Worm (Caenorhabditis elegans) whole organism, L3 larva: ENCODE measurements around the gene F08F8.9.

Experiments
- R02D3.7 ChIP-seq: fragments of 150-350 bp; optimal IDR thresholded peaks from 2 replicates; lab custom pipeline; 2014; ENCODE audit warnings: missing biosample characterization, missing genetic modification characterization
- aly-2 ChIP-seq: fragments of 150-350 bp; optimal IDR thresholded peaks from 2 replicates; lab custom pipeline; 2014; ENCODE audit warnings: missing biosample characterization, missing genetic modification characterization
- ama-1 ChIP-seq: fragments of 150-350 bp; optimal IDR thresholded peaks from 2 replicates; lab custom pipeline; 2018
- ceh-16 ChIP-seq: sonication (generic microtip); optimal IDR thresholded peaks from 2 replicates; lab custom pipeline; 2017; ENCODE audit warnings: missing biosample characterization, missing genetic modification characterization
- ceh-82 ChIP-seq: fragments of 150-350 bp; optimal IDR thresholded peaks from 2 replicates; lab custom pipeline; 2014; ENCODE audit warnings: missing biosample characterization, missing genetic modification characterization
- egl-27 ChIP-seq: sonication (generic microtip); optimal IDR thresholded peaks from 4 replicates; lab custom pipeline; 2017; ENCODE audit warnings: missing biosample characterization, missing genetic modification reagents, missing genetic modification characterization
- egl-5 ChIP-seq: fragments of 150-350 bp; optimal IDR thresholded peaks from 2 replicates; lab custom pipeline; 2017; ENCODE audit warnings: missing biosample characterization, missing genetic modification reagents, missing genetic modification characterization, inconsistent platforms
- elt-2 ChIP-seq: sonication (generic microtip); optimal IDR thresholded peaks from 2 replicates; lab custom pipeline; 2016; ENCODE audit warnings: missing genetic modification reagents, mild to moderate bottlenecking, missing genetic modification characterization, missing compliant biosample characterization
- elt-3 ChIP-seq, 3 experiments: fragments of 150-350 bp in 1 of 3; sonication (generic microtip) in 2 of 3; optimal IDR thresholded peaks; 2 replicates in 2 of 3; 4 replicates in 1 of 3; lab custom pipeline; 2014 to 2017; ENCODE audit warnings: missing biosample characterization in 3 of 3, missing genetic modification characterization in 3 of 3
- fkh-2 ChIP-seq: fragments of 150-350 bp; optimal IDR thresholded peaks from 2 replicates; lab custom pipeline; 2014; ENCODE audit warnings: missing biosample characterization, missing genetic modification reagents, missing genetic modification characterization
- fos-1 ChIP-seq: fragments of 150-350 bp; optimal IDR thresholded peaks from 2 replicates; lab custom pipeline; 2014; ENCODE audit warnings: missing biosample characterization, missing genetic modification characterization
- hmg-11 ChIP-seq: sonication (generic microtip); optimal IDR thresholded peaks from 2 replicates; lab custom pipeline; 2016; ENCODE audit warnings: missing genetic modification characterization, missing compliant biosample characterization
- lin-39 ChIP-seq: fragments of 150-350 bp; optimal IDR thresholded peaks from 2 replicates; lab custom pipeline; 2018; ENCODE audit warnings: missing biosample characterization, missing genetic modification reagents, missing genetic modification characterization
- lsy-12 ChIP-seq: sonication (generic microtip); optimal IDR thresholded peaks from 2 replicates; lab custom pipeline; 2016; ENCODE audit warnings: mild to moderate bottlenecking, missing genetic modification characterization, missing compliant biosample characterization
- mdl-1 ChIP-seq: fragments of 150-350 bp; optimal IDR thresholded peaks from 2 replicates; lab custom pipeline; 2014; ENCODE audit warnings: missing biosample characterization, missing genetic modification characterization
- nfya-1 ChIP-seq: sonication (generic microtip); optimal IDR thresholded peaks from 2 replicates; lab custom pipeline; 2017; ENCODE audit warnings: missing genetic modification characterization, mild to moderate bottlenecking, missing compliant biosample characterization, antibody characterized with exemption, moderate library complexity; ENCODE audit not compliant: insufficient read depth
- nhr-12 ChIP-seq: fragments of 150-350 bp; optimal IDR thresholded peaks from 2 replicates; lab custom pipeline; 2014; ENCODE audit warnings: missing biosample characterization, missing genetic modification characterization
- nhr-23 ChIP-seq: fragments of 150-350 bp; optimal IDR thresholded peaks from 2 replicates; lab custom pipeline; 2014; ENCODE audit warnings: missing biosample characterization, missing genetic modification reagents, missing genetic modification characterization
- nhr-237 ChIP-seq: fragments of 150-350 bp; optimal IDR thresholded peaks from 2 replicates; lab custom pipeline; 2014; ENCODE audit warnings: missing biosample characterization, missing genetic modification characterization
- nhr-25 ChIP-seq: sonication (generic microtip); optimal IDR thresholded peaks from 2 replicates; lab custom pipeline; 2017; ENCODE audit warnings: missing biosample characterization, missing genetic modification characterization
- nhr-28 ChIP-seq: fragments of 150-350 bp; optimal IDR thresholded peaks from 2 replicates; lab custom pipeline; 2014; ENCODE audit warnings: missing biosample characterization, missing genetic modification characterization
- nhr-43 ChIP-seq: sonication (generic microtip); optimal IDR thresholded peaks from 2 replicates; lab custom pipeline; 2016; ENCODE audit warnings: mild to moderate bottlenecking, missing genetic modification characterization, missing compliant biosample characterization; ENCODE audit not compliant: poor library complexity, severe bottlenecking
- nhr-76 ChIP-seq: fragments of 150-350 bp; sonication (generic microtip); optimal IDR thresholded peaks from 5 replicates; lab custom pipeline; 2014; ENCODE audit warnings: missing biosample characterization, missing genetic modification characterization
- nhr-77 ChIP-seq: fragments of 150-350 bp; optimal IDR thresholded peaks from 2 replicates; lab custom pipeline; 2014; ENCODE audit warnings: missing biosample characterization, missing genetic modification characterization
- pha-4 ChIP-seq: fragments of 150-350 bp; optimal IDR thresholded peaks from 2 replicates; lab custom pipeline; 2014; ENCODE audit warnings: missing biosample characterization, missing genetic modification reagents, missing genetic modification characterization
- pqm-1 ChIP-seq: fragments of 150-350 bp; optimal IDR thresholded peaks from 2 replicates; lab custom pipeline; 2017; ENCODE audit warnings: missing biosample characterization, missing genetic modification characterization, inconsistent platforms
- snpc-4 ChIP-seq: fragments of 150-350 bp; optimal IDR thresholded peaks from 2 replicates; lab custom pipeline; 2014; ENCODE audit warnings: missing biosample characterization, missing genetic modification characterization
- unc-39 ChIP-seq: sonication (generic microtip); optimal IDR thresholded peaks from 4 replicates; lab custom pipeline; 2017; ENCODE audit warnings: missing biosample characterization, missing genetic modification characterization
- unc-62 ChIP-seq: fragments of 150-350 bp; sonication (generic microtip); optimal IDR thresholded peaks from 4 replicates; lab custom pipeline; 2014; ENCODE audit warnings: missing biosample characterization, missing genetic modification reagents, missing genetic modification characterization
- zag-1 ChIP-seq: fragments of 150-350 bp; optimal IDR thresholded peaks from 2 replicates; lab custom pipeline; 2014; ENCODE audit warnings: missing biosample characterization, missing genetic modification characterization
- ztf-11 ChIP-seq: fragments of 150-350 bp; optimal IDR thresholded peaks from 2 replicates; lab custom pipeline; 2014; ENCODE audit warnings: missing biosample characterization, missing genetic modification characterization
- ztf-4 ChIP-seq: fragments of 150-350 bp; optimal IDR thresholded peaks from 2 replicates; lab custom pipeline; 2014; ENCODE audit warnings: missing biosample characterization, missing genetic modification characterization

Gene F08F8.9

DNA sequence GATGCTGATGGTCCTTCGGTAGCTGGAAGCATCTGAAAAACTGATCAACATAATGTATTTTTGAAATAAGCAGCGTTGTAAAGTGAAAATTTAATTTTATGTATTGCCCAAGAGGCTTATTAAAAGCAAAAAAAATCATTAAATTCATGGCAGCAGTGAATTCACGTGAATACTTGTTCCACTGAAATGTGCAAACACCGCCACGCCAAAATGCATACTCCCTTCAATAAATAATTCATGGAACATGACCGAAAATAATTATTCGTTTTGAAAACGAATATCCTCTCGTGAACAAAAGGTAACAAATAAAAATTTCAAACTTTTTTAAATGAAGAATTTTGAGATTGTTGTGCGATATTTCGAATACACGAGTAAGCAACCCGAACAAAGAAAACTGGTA lies 3.6 kb upstream of the F08F8.9 start, which contains the start of gene F08F8.10:
F08F8.10 (minus strand) TSS at position 38 of the 400 bp plus-strand sequence.
- peak; percentile 18 for TF ChIP-seq nhr-25 (tag; lab: Kevin White, UChicago)
- TF ChIP-seq snpc-4 (tag; lab: Kevin White, UChicago) = peak; percentile 47
- TF ChIP-seq nhr-43 (tag; lab: Kevin White, UChicago) = no peak
- no peak for TF ChIP-seq unc-39 (tag; lab: Kevin White, UChicago)
- no peak for TF ChIP-seq nhr-76 (tag; lab: Kevin White, UChicago)
- peak; percentile 33 for TF ChIP-seq nfya-1
- TF ChIP-seq R02D3.7 (tag; lab: Kevin White, UChicago) = no peak
- TF ChIP-seq pha-4 (tag; lab: Kevin White, UChicago) = peak; percentile 63
- peak; percentile 27 for TF ChIP-seq hmg-11
- TF ChIP-seq egl-5 (tag; lab: Kevin White, UChicago) = peak; percentile 35
- TF ChIP-seq, all 47 proteins: peak for 6

DNA sequence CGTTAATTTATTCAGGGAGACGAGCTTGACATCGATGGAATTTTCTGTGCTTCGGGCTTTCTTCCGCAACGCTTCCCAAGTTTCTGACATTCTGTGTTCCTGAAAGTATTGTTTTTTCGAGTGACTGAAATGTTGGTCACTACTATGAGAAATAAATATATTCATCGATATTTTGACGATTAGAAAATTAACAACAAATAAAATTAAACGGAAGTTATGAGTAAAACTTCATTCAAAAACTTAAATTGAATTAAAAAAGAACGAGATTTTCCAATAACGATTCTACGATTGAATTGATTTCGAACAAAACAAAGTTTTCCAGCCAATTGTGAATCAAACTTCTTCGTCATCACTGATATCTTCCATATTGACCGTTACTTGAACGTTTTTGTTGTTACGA lies 4.7 kb downstream of the F08F8.9 start, which contains the start of gene gos-28:
gos-28 (minus strand) TSS at position 101 of the 400 bp plus-strand sequence.
- no peak for TF ChIP-seq ztf-4 (tag; lab: Kevin White, UChicago)
- TF ChIP-seq nhr-28 = no peak
- TF ChIP-seq nhr-12 (tag; lab: Kevin White, UChicago) = no peak
- no peak for TF ChIP-seq mdl-1
- no peak for TF ChIP-seq fos-1 (tag; lab: Kevin White, UChicago)
- TF ChIP-seq elt-3 (tag; optimal IDR thresholded peaks at IDR 0.05; lab: Kevin White, UChicago) = no peak
- TF ChIP-seq nhr-77 (tag; lab: Kevin White, UChicago) = no peak
- no peak for TF ChIP-seq fkh-2
- no peak for TF ChIP-seq unc-62 (GFP tag; lab: Kevin White, UChicago)
- TF ChIP-seq lsy-12 (tag; lab: Kevin White, UChicago) = no peak
- no peak for TF ChIP-seq pha-4 (tag; lab: Kevin White, UChicago)
- TF ChIP-seq aly-2 (tag; lab: Kevin White, UChicago) = no peak
- no peak for TF ChIP-seq lin-39
- TF ChIP-seq pqm-1 (tag; lab: Kevin White, UChicago) = no peak
- TF ChIP-seq nhr-237 (tag; lab: Kevin White, UChicago) = no peak
- no peak for TF ChIP-seq ceh-16 (tag; lab: Kevin White, UChicago)
- TF ChIP-seq hmg-11 = no peak
- no peak for TF ChIP-seq ceh-82 (tag; lab: Kevin White, UChicago)
- TF ChIP-seq ztf-11 (tag; lab: Kevin White, UChicago) = no peak
- TF ChIP-seq R02D3.7 (tag; lab: Kevin White, UChicago) = no peak
- TF ChIP-seq, all 47 proteins: peak for 0

DNA sequence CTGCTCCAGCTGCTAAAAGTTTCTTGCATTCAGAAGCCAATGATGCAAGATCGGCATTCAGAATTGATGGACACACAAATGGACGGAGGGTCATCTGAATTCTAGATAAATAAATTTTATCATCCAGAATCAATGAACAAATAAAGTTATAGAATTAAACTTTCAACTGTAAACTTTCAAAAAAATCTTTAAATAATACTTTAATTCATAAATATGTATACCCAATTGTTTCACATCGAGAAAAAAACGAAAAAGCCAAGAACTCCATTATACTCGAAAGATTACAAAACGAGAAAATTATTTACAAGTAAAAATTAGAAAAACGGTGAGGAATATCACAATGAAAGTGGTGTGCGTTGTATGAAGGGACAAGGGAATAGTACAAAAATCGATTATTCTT lies 6.7 kb downstream of the F08F8.9 start, which contains the start of gene F08F8.7:
F08F8.7 (minus strand) TSS at position 101 of the 400 bp plus-strand sequence.
- TF ChIP-seq egl-27 (tag; lab: Kevin White, UChicago) (no peak), unc-39 (tag; lab: Kevin White, UChicago) (no peak), ama-1 (no peak), elt-2 (tag; lab: Kevin White, UChicago) (no peak), hmg-11 (no peak), ceh-82 (tag; lab: Kevin White, UChicago) (no peak), snpc-4 (tag; lab: Kevin White, UChicago) (no peak), nhr-28 (no peak)

DNA sequence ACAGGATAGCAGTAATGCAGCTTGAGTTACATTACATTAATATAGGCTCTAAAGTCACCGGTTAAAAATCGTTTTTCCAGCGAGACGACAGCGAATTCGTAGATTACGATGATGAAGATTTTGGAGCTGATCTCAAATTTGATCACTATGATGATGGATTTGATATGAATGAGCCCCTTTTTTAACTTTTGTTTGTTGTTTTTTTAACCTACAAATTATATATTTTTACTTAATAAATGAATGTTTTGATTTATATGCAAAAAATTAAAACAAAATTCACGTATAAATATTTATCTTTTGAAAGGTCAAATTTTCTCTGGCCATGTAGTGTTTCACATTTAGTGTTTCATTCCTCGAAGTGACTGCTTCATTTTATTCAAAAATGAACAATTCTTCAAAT lies 10.4 kb downstream of the F08F8.9 start, which contains the start of gene F08F8.6:
F08F8.6 (plus strand) TSS at position 301 of the 400 bp plus-strand sequence.
- TF ChIP-seq zag-1 (tag; lab: Kevin White, UChicago) (no peak), fkh-2 (no peak)

DNA sequence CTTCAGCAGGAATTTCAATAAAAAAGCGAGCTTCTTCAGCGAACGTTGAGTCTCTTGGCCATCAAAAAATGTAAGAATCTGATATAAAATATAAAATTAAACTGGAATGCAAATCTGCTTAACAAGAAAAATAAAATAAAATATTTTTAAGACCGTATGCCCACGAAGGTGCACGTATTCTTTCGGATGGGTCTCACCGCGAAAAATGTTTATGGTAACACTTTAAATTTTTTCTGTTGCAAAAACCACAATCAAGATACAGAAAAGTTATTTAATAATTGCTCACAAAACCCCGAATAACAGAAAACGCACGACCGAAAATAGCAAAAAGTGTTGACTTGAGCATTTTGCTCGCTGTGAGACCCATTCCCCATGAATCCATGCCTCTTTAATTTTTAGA lies 14.6 kb downstream of the F08F8.9 start:
- TF ChIP-seq nhr-23 (tag; lab: Kevin White, UChicago) (no peak), nhr-237 (tag; lab: Kevin White, UChicago) (no peak), unc-62 (GFP tag; lab: Kevin White, UChicago) (no peak), snpc-4 (tag; lab: Kevin White, UChicago) (no peak), R02D3.7 (tag; lab: Kevin White, UChicago) (no peak), pha-4 (tag; lab: Kevin White, UChicago) (no peak), fos-1 (tag; lab: Kevin White, UChicago) (no peak)
